Worm (Caenorhabditis elegans) whole organism, L3 larva: Measurements from ENCODE around the gene prmt-1.

Experiments
- R02D3.7 ChIP-seq: fragments of 150-350 bp; optimal IDR thresholded peaks from 2 replicates; lab custom pipeline; 2014; ENCODE audit warnings: missing biosample characterization, missing genetic modification characterization
- ZK546.5 ChIP-seq: sonication (generic microtip); optimal IDR thresholded peaks from 2 replicates; lab custom pipeline; 2017; ENCODE audit warnings: missing biosample characterization, missing genetic modification characterization
- ama-1 ChIP-seq: fragments of 150-350 bp; optimal IDR thresholded peaks from 2 replicates; lab custom pipeline; 2018
- ceh-16 ChIP-seq: sonication (generic microtip); optimal IDR thresholded peaks from 2 replicates; lab custom pipeline; 2017; ENCODE audit warnings: missing biosample characterization, missing genetic modification characterization
- ceh-82 ChIP-seq: fragments of 150-350 bp; optimal IDR thresholded peaks from 2 replicates; lab custom pipeline; 2014; ENCODE audit warnings: missing biosample characterization, missing genetic modification characterization
- ceh-9 ChIP-seq: sonication (generic microtip); optimal IDR thresholded peaks from 2 replicates; lab custom pipeline; 2018; ENCODE audit warnings: missing biosample characterization, missing genetic modification characterization
- egl-27 ChIP-seq: sonication (generic microtip); optimal IDR thresholded peaks from 4 replicates; lab custom pipeline; 2017; ENCODE audit warnings: missing biosample characterization, missing genetic modification reagents, missing genetic modification characterization
- egl-5 ChIP-seq: fragments of 150-350 bp; optimal IDR thresholded peaks from 2 replicates; lab custom pipeline; 2017; ENCODE audit warnings: missing biosample characterization, missing genetic modification reagents, missing genetic modification characterization, inconsistent platforms
- fkh-10 ChIP-seq: sonication (generic microtip); optimal IDR thresholded peaks from 2 replicates; lab custom pipeline; 2017; ENCODE audit warnings: missing biosample characterization, missing genetic modification reagents, missing genetic modification characterization
- fkh-2 ChIP-seq: fragments of 150-350 bp; optimal IDR thresholded peaks from 2 replicates; lab custom pipeline; 2014; ENCODE audit warnings: missing biosample characterization, missing genetic modification reagents, missing genetic modification characterization
- hmg-11 ChIP-seq: sonication (generic microtip); optimal IDR thresholded peaks from 2 replicates; lab custom pipeline; 2016; ENCODE audit warnings: missing genetic modification characterization, missing compliant biosample characterization
- lin-15B ChIP-seq: fragments of 150-350 bp; optimal IDR thresholded peaks from 2 replicates; lab custom pipeline; 2014; ENCODE audit warnings: missing biosample characterization, missing genetic modification characterization
- lin-39 ChIP-seq: fragments of 150-350 bp; optimal IDR thresholded peaks from 2 replicates; lab custom pipeline; 2018; ENCODE audit warnings: missing biosample characterization, missing genetic modification reagents, missing genetic modification characterization
- lsy-12 ChIP-seq: sonication (generic microtip); optimal IDR thresholded peaks from 2 replicates; lab custom pipeline; 2016; ENCODE audit warnings: mild to moderate bottlenecking, missing genetic modification characterization, missing compliant biosample characterization
- mdl-1 ChIP-seq: fragments of 150-350 bp; optimal IDR thresholded peaks from 2 replicates; lab custom pipeline; 2014; ENCODE audit warnings: missing biosample characterization, missing genetic modification characterization
- mml-1 ChIP-seq: fragments of 150-350 bp; sonication (generic microtip); optimal IDR thresholded peaks from 3 replicates; lab custom pipeline; 2014; ENCODE audit warnings: missing biosample characterization, missing genetic modification characterization
- nfya-1 ChIP-seq: sonication (generic microtip); optimal IDR thresholded peaks from 2 replicates; lab custom pipeline; 2017; ENCODE audit warnings: missing genetic modification characterization, mild to moderate bottlenecking, missing compliant biosample characterization, antibody characterized with exemption, moderate library complexity; ENCODE audit not compliant: insufficient read depth
- nhr-11 ChIP-seq: fragments of 150-350 bp; optimal IDR thresholded peaks from 2 replicates; lab custom pipeline; 2014; ENCODE audit warnings: missing biosample characterization, missing genetic modification characterization
- nhr-12 ChIP-seq: fragments of 150-350 bp; optimal IDR thresholded peaks from 2 replicates; lab custom pipeline; 2014; ENCODE audit warnings: missing biosample characterization, missing genetic modification characterization
- nhr-23 ChIP-seq: fragments of 150-350 bp; optimal IDR thresholded peaks from 2 replicates; lab custom pipeline; 2014; ENCODE audit warnings: missing biosample characterization, missing genetic modification reagents, missing genetic modification characterization
- nhr-237 ChIP-seq: fragments of 150-350 bp; optimal IDR thresholded peaks from 2 replicates; lab custom pipeline; 2014; ENCODE audit warnings: missing biosample characterization, missing genetic modification characterization
- nhr-25 ChIP-seq: sonication (generic microtip); optimal IDR thresholded peaks from 2 replicates; lab custom pipeline; 2017; ENCODE audit warnings: missing biosample characterization, missing genetic modification characterization
- nhr-43 ChIP-seq: sonication (generic microtip); optimal IDR thresholded peaks from 2 replicates; lab custom pipeline; 2016; ENCODE audit warnings: mild to moderate bottlenecking, missing genetic modification characterization, missing compliant biosample characterization; ENCODE audit not compliant: poor library complexity, severe bottlenecking
- nhr-67 ChIP-seq: fragments of 150-350 bp; optimal IDR thresholded peaks from 2 replicates; lab custom pipeline; 2014; ENCODE audit warnings: missing biosample characterization, missing genetic modification characterization
- nhr-76 ChIP-seq: fragments of 150-350 bp; sonication (generic microtip); optimal IDR thresholded peaks from 5 replicates; lab custom pipeline; 2014; ENCODE audit warnings: missing biosample characterization, missing genetic modification characterization
- nhr-77 ChIP-seq: fragments of 150-350 bp; optimal IDR thresholded peaks from 2 replicates; lab custom pipeline; 2014; ENCODE audit warnings: missing biosample characterization, missing genetic modification characterization
- pha-4 ChIP-seq: fragments of 150-350 bp; optimal IDR thresholded peaks from 2 replicates; lab custom pipeline; 2014; ENCODE audit warnings: missing biosample characterization, missing genetic modification reagents, missing genetic modification characterization
- pqm-1 ChIP-seq: fragments of 150-350 bp; optimal IDR thresholded peaks from 2 replicates; lab custom pipeline; 2017; ENCODE audit warnings: missing biosample characterization, missing genetic modification characterization, inconsistent platforms
- skn-1 ChIP-seq: fragments of 150-350 bp; optimal IDR thresholded peaks from 2 replicates; lab custom pipeline; 2014; ENCODE audit warnings: missing biosample characterization, missing genetic modification characterization
- snpc-4 ChIP-seq: fragments of 150-350 bp; optimal IDR thresholded peaks from 2 replicates; lab custom pipeline; 2014; ENCODE audit warnings: missing biosample characterization, missing genetic modification characterization
- tbx-2 ChIP-seq: sonication (generic microtip); optimal IDR thresholded peaks from 2 replicates; lab custom pipeline; 2016; ENCODE audit warnings: mild to moderate bottlenecking, missing genetic modification characterization, missing compliant biosample characterization
- unc-39 ChIP-seq: sonication (generic microtip); optimal IDR thresholded peaks from 4 replicates; lab custom pipeline; 2017; ENCODE audit warnings: missing biosample characterization, missing genetic modification characterization
- unc-62 ChIP-seq: fragments of 150-350 bp; sonication (generic microtip); optimal IDR thresholded peaks from 4 replicates; lab custom pipeline; 2014; ENCODE audit warnings: missing biosample characterization, missing genetic modification reagents, missing genetic modification characterization
- zag-1 ChIP-seq: fragments of 150-350 bp; optimal IDR thresholded peaks from 2 replicates; lab custom pipeline; 2014; ENCODE audit warnings: missing biosample characterization, missing genetic modification characterization
- ztf-11 ChIP-seq: fragments of 150-350 bp; optimal IDR thresholded peaks from 2 replicates; lab custom pipeline; 2014; ENCODE audit warnings: missing biosample characterization, missing genetic modification characterization
- ztf-4 ChIP-seq: fragments of 150-350 bp; optimal IDR thresholded peaks from 2 replicates; lab custom pipeline; 2014; ENCODE audit warnings: missing biosample characterization, missing genetic modification characterization

prmt-1 gene

DNA sequence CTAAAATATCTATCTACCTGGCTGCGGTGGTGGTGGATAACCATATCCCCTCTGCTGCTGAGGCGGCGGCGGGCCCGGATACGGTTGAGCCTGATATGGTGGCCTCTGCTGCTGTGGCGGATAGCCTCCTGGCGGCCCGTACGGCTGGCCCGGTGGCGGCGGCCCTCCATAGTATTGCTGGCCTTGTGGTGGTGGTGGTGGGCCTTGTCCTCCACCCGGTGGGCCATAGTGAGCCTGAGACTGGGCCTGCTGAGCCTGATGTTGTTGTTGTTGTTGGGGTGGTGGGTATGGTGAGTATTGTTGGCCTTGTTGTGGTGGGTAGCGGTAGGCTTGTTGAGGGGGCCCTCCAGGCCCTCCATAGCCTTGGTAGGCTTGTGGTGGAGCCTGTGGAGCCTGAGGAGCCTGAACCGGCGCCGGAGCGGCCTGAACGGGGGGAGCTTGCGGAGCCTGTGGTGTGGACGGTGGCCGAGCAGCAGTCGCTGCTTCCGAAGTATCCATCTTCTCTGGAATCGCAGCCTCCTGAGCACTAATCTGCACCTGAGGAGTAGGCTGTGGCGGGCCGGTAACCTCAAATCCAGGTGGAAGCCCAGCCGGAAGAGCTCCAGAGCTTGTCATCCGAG is 28.2 kb downstream of the prmt-1 start:
- TF ChIP-seq egl-5 (tag; lab: Kevin White, UChicago) (no peak), nfya-1 (no peak), hmg-11 (tag; lab: Kevin White, UChicago) (no peak), nhr-25 (tag; lab: Kevin White, UChicago) (no peak), zag-1 (tag; lab: Kevin White, UChicago) (no peak), tbx-2 (tag; lab: Kevin White, UChicago) (no peak), snpc-4 (no peak), ceh-9 (tag; lab: Kevin White, UChicago) (no peak), ztf-11 (tag; lab: Kevin White, UChicago) (no peak), ZK546.5 (no peak), ceh-16 (tag; lab: Kevin White, UChicago) (no peak), nhr-12 (tag; lab: Kevin White, UChicago) (no peak)

ce11 chrV:20237429-20237828 is 32.1 kb downstream of the prmt-1 start, which contains the start of gene sld-5:
Gene sld-5, minus strand, starts transcription at chrV:20237745.
- TF ChIP-seq nhr-76 (tag; lab: Kevin White, UChicago) = no peak

DNA sequence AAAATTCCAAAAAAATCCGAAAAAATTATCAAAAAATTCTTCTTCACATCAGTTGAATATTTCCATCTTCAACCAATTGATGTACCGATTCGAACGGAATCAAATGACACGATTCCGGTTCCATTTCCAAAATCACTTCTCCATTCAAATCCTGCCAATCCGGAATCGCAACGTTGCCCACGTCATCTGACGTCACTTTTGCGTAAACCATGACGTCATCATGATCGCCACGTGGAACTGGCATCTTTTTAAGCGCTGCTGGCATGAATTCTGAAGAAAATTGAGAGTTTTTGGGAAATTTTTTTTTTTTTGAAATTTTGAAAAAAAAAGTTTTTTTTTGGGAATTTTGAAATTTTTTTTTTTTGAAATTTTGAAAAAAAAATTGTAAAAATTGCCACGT is 34.3 kb downstream of the prmt-1 start:
- TF ChIP-seq nhr-12 (tag; lab: Kevin White, UChicago) (no peak), R02D3.7 (no peak), hmg-11 (tag; lab: Kevin White, UChicago) (no peak), egl-5 (tag; lab: Kevin White, UChicago) (no peak), ceh-82 (no peak), zag-1 (tag; lab: Kevin White, UChicago) (no peak), nhr-67 (tag; lab: Kevin White, UChicago) (no peak), egl-27 (tag; lab: Kevin White, UChicago) (no peak), mml-1 (tag; lab: Kevin White, UChicago) (no peak), snpc-4 (no peak), ZK546.5 (no peak), lsy-12 (no peak), lin-15B (tag; lab: Kevin White, UChicago) (no peak), nhr-237 (no peak), nhr-76 (tag; lab: Kevin White, UChicago) (no peak), mdl-1 (tag; lab: Kevin White, UChicago) (no peak), pqm-1 (tag; lab: Kevin White, UChicago) (no peak), fkh-2 (tag; lab: Kevin White, UChicago) (no peak)

DNA sequence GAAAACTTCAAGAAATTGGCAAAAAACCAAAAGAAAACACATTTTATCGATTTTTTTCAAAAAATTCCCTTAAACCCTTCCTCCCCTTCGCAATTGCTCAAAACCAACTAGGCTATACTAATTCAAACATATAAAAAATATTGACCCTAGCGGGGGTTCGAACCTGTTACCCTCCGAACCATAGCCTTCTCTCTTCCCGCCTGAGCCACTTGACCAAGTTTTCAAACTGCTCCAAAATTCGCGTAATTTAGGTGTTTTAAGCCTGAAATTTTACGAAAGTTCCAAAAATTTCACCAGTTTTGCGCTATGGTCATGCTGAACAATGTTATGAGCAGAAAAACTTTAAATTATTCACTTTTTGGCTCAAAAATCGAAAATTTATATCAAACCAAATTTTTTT is 35.1 kb downstream of the prmt-1 start:
- TF ChIP-seq unc-62 (GFP tag; lab: Kevin White, UChicago) = no peak
- no peak for TF ChIP-seq snpc-4
- TF ChIP-seq unc-39 (tag; lab: Kevin White, UChicago) = no peak
- TF ChIP-seq pqm-1 (tag; lab: Kevin White, UChicago) = no peak
- TF ChIP-seq nhr-23 (tag; lab: Kevin White, UChicago) = no peak
- no peak for TF ChIP-seq nhr-12 (tag; lab: Kevin White, UChicago)
- TF ChIP-seq fkh-10 (GFP tag; lab: Kevin White, UChicago) = no peak
- no peak for TF ChIP-seq pha-4 (tag; lab: Kevin White, UChicago)
- no peak for TF ChIP-seq ZK546.5
- no peak for TF ChIP-seq mml-1 (tag; lab: Kevin White, UChicago)
- TF ChIP-seq nhr-25 (tag; lab: Kevin White, UChicago) = no peak
- no peak for TF ChIP-seq nhr-43 (tag; lab: Kevin White, UChicago)
- TF ChIP-seq nhr-77 = no peak
- no peak for TF ChIP-seq nfya-1
- TF ChIP-seq lin-39 (tag; lab: Kevin White, UChicago) = no peak
- TF ChIP-seq nhr-76 (tag; lab: Kevin White, UChicago) = no peak
- TF ChIP-seq skn-1 = no peak
- no peak for TF ChIP-seq ama-1 (lab: Kevin White, UChicago)
- no peak for TF ChIP-seq hmg-11 (tag; lab: Kevin White, UChicago)

DNA sequence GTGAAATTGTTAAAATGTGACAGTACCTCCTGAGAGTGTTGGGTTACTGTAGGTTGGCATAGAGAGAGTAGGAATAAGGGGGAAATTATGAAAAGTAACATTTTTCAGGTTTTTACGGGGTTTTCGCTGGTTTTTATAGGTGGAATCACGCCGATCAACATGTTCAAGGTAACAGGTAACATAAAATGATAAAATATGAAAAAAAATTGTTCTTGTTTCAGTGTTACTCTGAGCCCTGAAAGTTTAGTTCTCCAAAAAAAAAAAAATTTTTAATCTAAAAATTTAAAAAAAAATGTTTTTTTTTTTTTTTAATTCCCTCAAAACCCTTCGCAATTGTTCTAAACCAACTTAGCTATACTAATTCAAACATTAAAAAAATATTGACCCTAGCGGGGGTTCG is 35.8 kb downstream of the prmt-1 start, which contains the start of gene Y113G7B.15:
TSS of gene Y113G7B.15 (minus strand) at position 101 of the 400 bp plus-strand sequence.
- TF ChIP-seq unc-39 (tag; lab: Kevin White, UChicago) (no peak), ceh-82 (no peak), egl-27 (tag; lab: Kevin White, UChicago) (no peak), fkh-2 (tag; lab: Kevin White, UChicago) (no peak), pha-4 (tag; lab: Kevin White, UChicago) (no peak), R02D3.7 (no peak), nhr-77 (no peak), pqm-1 (tag; lab: Kevin White, UChicago) (no peak), unc-62 (GFP tag; lab: Kevin White, UChicago) (no peak), hmg-11 (tag; lab: Kevin White, UChicago) (no peak), nhr-11 (no peak), ceh-9 (tag; lab: Kevin White, UChicago) (no peak), tbx-2 (tag; lab: Kevin White, UChicago) (no peak), ztf-4 (tag; lab: Kevin White, UChicago) (no peak), snpc-4 (no peak), ceh-16 (tag; lab: Kevin White, UChicago) (no peak), nhr-12 (tag; lab: Kevin White, UChicago) (no peak)
